Worm (Caenorhabditis elegans): Measurements from ENCODE around the gene F09G8.5.

DNA sequence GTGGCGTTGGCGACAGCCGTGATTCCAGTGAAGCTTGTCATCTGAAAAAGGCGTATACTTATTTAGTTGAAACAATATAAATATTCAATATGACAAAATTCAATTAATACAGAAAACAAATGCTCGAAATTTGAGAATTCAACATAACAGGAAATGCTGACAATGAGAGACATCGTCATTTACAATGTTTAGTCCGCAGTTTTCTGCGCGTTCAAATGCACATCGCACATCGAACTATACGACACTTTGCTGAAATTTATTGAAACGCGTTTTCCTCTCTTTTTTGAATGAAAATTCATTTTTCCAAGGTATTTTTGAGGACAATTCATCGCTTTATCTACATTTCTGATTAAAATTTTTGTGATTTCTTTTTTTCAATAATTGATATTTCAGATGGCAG is 10.7 kb upstream of the F09G8.5 start, which contains the start of the genes pbs-6 and cids-1:
- TF ChIP-seq ztf-11 (tag; optimal IDR thresholded peaks at IDR 0.05) (no peak), nhr-237 (tag; optimal IDR thresholded peaks at IDR 0.05) (no peak), mep-1 (tag; optimal IDR thresholded peaks at IDR 0.05) (no peak), pha-4 (tag; optimal IDR thresholded peaks at IDR 0.05) (no peak), snpc-4 (tag; optimal IDR thresholded peaks at IDR 0.05) (no peak), unc-62 (GFP tag; optimal IDR thresholded peaks at IDR 0.05) (no peak), blmp-1 (tag; optimal IDR thresholded peaks at IDR 0.05) (no peak), tbx-8 (GFP tag; optimal IDR thresholded peaks at IDR 0.05) (no peak), ces-1 (GFP tag; optimal IDR thresholded peaks at IDR 0.05) (no peak), nhr-76 (tag; optimal IDR thresholded peaks at IDR 0.05) (no peak)
